Worm (Caenorhabditis elegans) whole organism, L3 larva: Measurements from ENCODE around the gene ebp-1.

Experiments used
- aly-2 ChIP-seq: fragments of 150-350 bp; optimal IDR thresholded peaks from 2 replicates; lab custom pipeline; 2014; ENCODE audit warnings: missing biosample characterization, missing genetic modification characterization
- ama-1 ChIP-seq: fragments of 150-350 bp; optimal IDR thresholded peaks from 2 replicates; lab custom pipeline; 2018
- ceh-28 ChIP-seq: fragments of 150-350 bp; optimal IDR thresholded peaks from 2 replicates; lab custom pipeline; 2014; ENCODE audit warnings: missing biosample characterization, missing genetic modification reagents, missing genetic modification characterization
- ceh-82 ChIP-seq: fragments of 150-350 bp; optimal IDR thresholded peaks from 2 replicates; lab custom pipeline; 2014; ENCODE audit warnings: missing biosample characterization, missing genetic modification characterization
- daf-12 ChIP-seq: fragments of 150-350 bp; optimal IDR thresholded peaks from 2 replicates; lab custom pipeline; 2014; ENCODE audit warnings: missing biosample characterization, missing genetic modification reagents, missing genetic modification characterization
- egl-27 ChIP-seq: sonication (generic microtip); optimal IDR thresholded peaks from 4 replicates; lab custom pipeline; 2017; ENCODE audit warnings: missing biosample characterization, missing genetic modification reagents, missing genetic modification characterization
- egl-5 ChIP-seq: fragments of 150-350 bp; optimal IDR thresholded peaks from 2 replicates; lab custom pipeline; 2017; ENCODE audit warnings: missing biosample characterization, missing genetic modification reagents, missing genetic modification characterization, inconsistent platforms
- elt-1 ChIP-seq: fragments of 150-350 bp; optimal IDR thresholded peaks from 2 replicates; lab custom pipeline; 2014; ENCODE audit warnings: missing biosample characterization, missing genetic modification characterization
- elt-3 ChIP-seq, 3 experiments: fragments of 150-350 bp in 1 of 3; sonication (generic microtip) in 2 of 3; optimal IDR thresholded peaks; 2 replicates in 2 of 3; 4 replicates in 1 of 3; lab custom pipeline; 2014 to 2017; ENCODE audit warnings: missing biosample characterization in 3 of 3, missing genetic modification characterization in 3 of 3
- eor-1 ChIP-seq, 2 experiments: fragments of 150-350 bp; optimal IDR thresholded peaks; 2 replicates each; lab custom pipeline; 2014 to 2018; ENCODE audit warnings: missing biosample characterization in 2 of 2, missing genetic modification characterization in 2 of 2
- hmg-11 ChIP-seq: sonication (generic microtip); optimal IDR thresholded peaks from 2 replicates; lab custom pipeline; 2016; ENCODE audit warnings: missing genetic modification characterization, missing compliant biosample characterization
- lin-15B ChIP-seq: fragments of 150-350 bp; optimal IDR thresholded peaks from 2 replicates; lab custom pipeline; 2014; ENCODE audit warnings: missing biosample characterization, missing genetic modification characterization
- lsy-12 ChIP-seq: sonication (generic microtip); optimal IDR thresholded peaks from 2 replicates; lab custom pipeline; 2016; ENCODE audit warnings: mild to moderate bottlenecking, missing genetic modification characterization, missing compliant biosample characterization
- mml-1 ChIP-seq: fragments of 150-350 bp; sonication (generic microtip); optimal IDR thresholded peaks from 3 replicates; lab custom pipeline; 2014; ENCODE audit warnings: missing biosample characterization, missing genetic modification characterization
- nhr-23 ChIP-seq: fragments of 150-350 bp; optimal IDR thresholded peaks from 2 replicates; lab custom pipeline; 2014; ENCODE audit warnings: missing biosample characterization, missing genetic modification reagents, missing genetic modification characterization
- nhr-237 ChIP-seq: fragments of 150-350 bp; optimal IDR thresholded peaks from 2 replicates; lab custom pipeline; 2014; ENCODE audit warnings: missing biosample characterization, missing genetic modification characterization
- nhr-25 ChIP-seq: sonication (generic microtip); optimal IDR thresholded peaks from 2 replicates; lab custom pipeline; 2017; ENCODE audit warnings: missing biosample characterization, missing genetic modification characterization
- nhr-28 ChIP-seq: fragments of 150-350 bp; optimal IDR thresholded peaks from 2 replicates; lab custom pipeline; 2014; ENCODE audit warnings: missing biosample characterization, missing genetic modification characterization
- nhr-67 ChIP-seq: fragments of 150-350 bp; optimal IDR thresholded peaks from 2 replicates; lab custom pipeline; 2014; ENCODE audit warnings: missing biosample characterization, missing genetic modification characterization
- nhr-76 ChIP-seq: fragments of 150-350 bp; sonication (generic microtip); optimal IDR thresholded peaks from 5 replicates; lab custom pipeline; 2014; ENCODE audit warnings: missing biosample characterization, missing genetic modification characterization
- nhr-77 ChIP-seq: fragments of 150-350 bp; optimal IDR thresholded peaks from 2 replicates; lab custom pipeline; 2014; ENCODE audit warnings: missing biosample characterization, missing genetic modification characterization
- pha-4 ChIP-seq: fragments of 150-350 bp; optimal IDR thresholded peaks from 2 replicates; lab custom pipeline; 2014; ENCODE audit warnings: missing biosample characterization, missing genetic modification reagents, missing genetic modification characterization
- sea-2 ChIP-seq: fragments of 150-350 bp; sonication (generic microtip); optimal IDR thresholded peaks from 4 replicates; lab custom pipeline; 2014; ENCODE audit warnings: missing biosample characterization, missing genetic modification reagents, missing genetic modification characterization
- snpc-4 ChIP-seq: fragments of 150-350 bp; optimal IDR thresholded peaks from 2 replicates; lab custom pipeline; 2014; ENCODE audit warnings: missing biosample characterization, missing genetic modification characterization
- zag-1 ChIP-seq: fragments of 150-350 bp; optimal IDR thresholded peaks from 2 replicates; lab custom pipeline; 2014; ENCODE audit warnings: missing biosample characterization, missing genetic modification characterization
- ztf-4 ChIP-seq: fragments of 150-350 bp; optimal IDR thresholded peaks from 2 replicates; lab custom pipeline; 2014; ENCODE audit warnings: missing biosample characterization, missing genetic modification characterization

The ebp-1 gene

DNA sequence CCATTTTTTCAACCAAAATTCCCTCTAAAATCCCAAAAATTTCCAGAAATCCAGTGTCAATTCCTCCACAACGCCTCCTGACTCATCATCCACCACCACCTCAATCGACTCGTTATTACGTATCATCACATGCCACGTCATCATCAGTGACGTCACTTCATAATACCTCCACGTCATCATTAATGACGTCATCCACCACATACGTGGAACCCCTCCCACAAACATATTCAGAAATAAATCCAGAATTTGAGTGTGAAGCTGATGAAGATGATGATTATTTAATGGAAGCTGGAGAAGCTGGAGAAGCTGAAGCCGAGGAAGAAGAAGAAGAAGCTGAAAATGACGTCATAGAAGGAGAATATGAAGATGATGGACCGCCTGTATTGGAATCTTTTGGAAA is 50.6 kb downstream of the ebp-1 start:
- TF ChIP-seq pha-4 (tag; lab: Kevin White, UChicago) (no peak), nhr-25 (tag; lab: Kevin White, UChicago) (no peak), hmg-11 (tag; lab: Kevin White, UChicago) (no peak), zag-1 (no peak), nhr-23 (tag; lab: Kevin White, UChicago) (no peak), eor-1 (tag; optimal IDR thresholded peaks at IDR 0.05; lab: Kevin White, UChicago) (no peak), lin-15B (no peak), ceh-82 (tag; lab: Kevin White, UChicago) (no peak), nhr-237 (tag; lab: Kevin White, UChicago) (no peak), elt-1 (tag; lab: Kevin White, UChicago) (no peak), nhr-28 (tag; lab: Kevin White, UChicago) (no peak), nhr-77 (tag; lab: Kevin White, UChicago) (no peak), mml-1 (tag; lab: Kevin White, UChicago) (no peak), daf-12 (tag; lab: Kevin White, UChicago) (no peak), snpc-4 (tag; lab: Kevin White, UChicago) (no peak), nhr-76 (tag; lab: Kevin White, UChicago) (no peak)

DNA sequence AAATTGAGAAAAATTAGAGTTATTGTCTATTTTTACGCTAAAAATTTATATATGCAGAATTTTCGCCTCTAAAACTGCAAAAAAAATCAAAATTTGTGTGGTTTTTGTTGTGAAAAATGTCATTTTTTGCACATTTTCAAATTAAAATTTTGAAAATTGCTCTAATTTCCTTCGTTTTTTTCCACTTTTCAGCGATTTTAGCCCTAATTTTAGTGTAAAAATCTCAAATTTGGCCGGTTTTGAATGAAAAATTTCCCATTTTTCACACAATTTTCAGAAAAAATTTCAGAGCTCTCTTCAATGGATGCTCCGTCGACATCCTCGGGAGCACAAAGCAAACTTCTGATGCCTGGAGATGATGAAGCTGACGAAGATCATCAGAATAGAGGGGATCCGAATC is 55.0 kb downstream of the ebp-1 start, which contains the start of gene par-4:
TSS of gene par-4 (plus strand) at position 301 of the 400 bp plus-strand sequence.
- no peak for TF ChIP-seq egl-5
- no peak for TF ChIP-seq nhr-67
- no peak for TF ChIP-seq hmg-11 (tag; lab: Kevin White, UChicago)
- no peak for TF ChIP-seq egl-27
- no peak for TF ChIP-seq ztf-4
- TF ChIP-seq ama-1 (lab: Kevin White, UChicago), result no peak
- TF ChIP-seq sea-2, result no peak
- no peak for TF ChIP-seq snpc-4 (tag; lab: Kevin White, UChicago)
- no peak for TF ChIP-seq aly-2 (tag; lab: Kevin White, UChicago)
- TF ChIP-seq lsy-12, result no peak
- TF ChIP-seq elt-3 (tag; optimal IDR thresholded peaks at IDR 0.05; lab: Kevin White, UChicago), result no peak
- no peak for TF ChIP-seq ceh-28
